Fruit fly (Drosophila melanogaster): Measurements from ENCODE around the gene Brd.

- no peak for TF ChIP-seq pan (optimal IDR thresholded peaks at IDR 0.05)
- no peak for TF ChIP-seq Hr83 (GFP tag; optimal IDR thresholded peaks at IDR 0.05; ENCODE audit: poor library complexity, severe bottlenecking)
- TF ChIP-seq jim (GFP tag; optimal IDR thresholded peaks at IDR 0.05): no peak
- TF ChIP-seq sv (GFP tag; optimal IDR thresholded peaks at IDR 0.05): no peak
- no peak for TF ChIP-seq rgr (GFP tag; optimal IDR thresholded peaks at IDR 0.05)
- no peak for TF ChIP-seq CG32264 (GFP tag; optimal IDR thresholded peaks at IDR 0.05)
- TF ChIP-seq Dfd (GFP tag; optimal IDR thresholded peaks at IDR 0.05): no peak
- no peak for TF ChIP-seq CrebA (GFP tag; optimal IDR thresholded peaks at IDR 0.05; ENCODE audit: borderline replicate concordance)
- TF ChIP-seq Dif (GFP tag; optimal IDR thresholded peaks at IDR 0.05; ENCODE audit: partially characterized antibody): no peak
- no peak for TF ChIP-seq Hnf4 (GFP tag; optimal IDR thresholded peaks at IDR 0.05)
- TF ChIP-seq h (GFP tag; optimal IDR thresholded peaks at IDR 0.05): no peak
- TF ChIP-seq Hr78 (GFP tag; optimal IDR thresholded peaks at IDR 0.05): no peak
- TF ChIP-seq Mio (GFP tag; optimal IDR thresholded peaks at IDR 0.05): no peak
- TF ChIP-seq ey (GFP tag; optimal IDR thresholded peaks at IDR 0.05): no peak
These were observed 6.1 kb upstream of the Brd start for dm6 chr3L:14966199-14966858.
